Worm (Caenorhabditis elegans) whole organism, early embryonic: ENCODE data around the gene srt-18.

ENCODE experiments used
- B0310.2 ChIP-seq: sonication (generic microtip); optimal IDR thresholded peaks from 2 replicates; lab custom pipeline; 2016; ENCODE audit warnings: mild to moderate bottlenecking, missing genetic modification characterization, missing compliant biosample characterization
- F13C5.2 ChIP-seq: sonication (generic microtip); optimal IDR thresholded peaks from 2 replicates; lab custom pipeline; 2017; ENCODE audit warnings: mild to moderate bottlenecking, missing genetic modification characterization, inconsistent platforms, missing compliant biosample characterization
- aly-1 ChIP-seq: sonication (generic microtip); optimal IDR thresholded peaks from 2 replicates; lab custom pipeline; 2016; ENCODE audit warnings: missing genetic modification characterization, missing compliant biosample characterization
- ama-1 ChIP-seq: fragments of 150-350 bp; optimal IDR thresholded peaks from 2 replicates; lab custom pipeline; 2014
- ceh-13 ChIP-seq: fragments of 200-800 bp; sonication (Bioruptor generic); optimal IDR thresholded peaks from 2 replicates; lab custom pipeline; 2018; ENCODE audit warnings: mild to moderate bottlenecking, missing genetic modification characterization, missing compliant biosample characterization
- ceh-36 ChIP-seq: sonication (generic microtip); optimal IDR thresholded peaks from 2 replicates; lab custom pipeline; 2016; ENCODE audit warnings: missing genetic modification characterization, inconsistent platforms, missing compliant biosample characterization
- ets-7 ChIP-seq: sonication (generic microtip); optimal IDR thresholded peaks from 2 replicates; lab custom pipeline; 2016; ENCODE audit warnings: missing genotype, missing genetic modification characterization, missing compliant biosample characterization
- flt-1 ChIP-seq: fragments of 200-800 bp; sonication (Bioruptor generic); IDR thresholded peaks from 2 replicates; pipeline ENCODE4 v1.3.6; 2022; ENCODE audit warnings: missing genetic modification characterization, missing compliant biosample characterization
- hmbx-1 ChIP-seq: sonication (generic microtip); optimal IDR thresholded peaks from 2 replicates; lab custom pipeline; 2016; ENCODE audit warnings: mild to moderate bottlenecking, missing genetic modification characterization, missing compliant biosample characterization
- hmg-4 ChIP-seq: fragments of 200-800 bp; sonication (Bioruptor generic); optimal IDR thresholded peaks from 2 replicates; lab custom pipeline; 2018; ENCODE audit warnings: mild to moderate bottlenecking, missing genetic modification characterization, missing compliant biosample characterization
- hnd-1 ChIP-seq: sonication (generic microtip); optimal IDR thresholded peaks from 2 replicates; lab custom pipeline; 2016; ENCODE audit warnings: missing genetic modification characterization, missing compliant biosample characterization
- pes-1 ChIP-seq: fragments of 200-800 bp; sonication (Bioruptor generic); IDR thresholded peaks from 2 replicates; pipeline ENCODE4 v1.3.6; 2022; ENCODE audit warnings: missing genetic modification reagents, missing genetic modification characterization, missing compliant biosample characterization
- scrt-1 ChIP-seq: fragments of 200-800 bp; sonication (Bioruptor generic); IDR thresholded peaks from 2 replicates; pipeline ENCODE4 v1.3.6; 2022; ENCODE audit warnings: missing genetic modification characterization, missing compliant biosample characterization
- sea-1 ChIP-seq: fragments of 200-800 bp; sonication (Bioruptor generic); conservative IDR thresholded peaks from 2 replicates; pipeline ENCODE4 v1.3.6; 2022; ENCODE audit warnings: missing genetic modification characterization, missing compliant biosample characterization
- tbx-11 ChIP-seq: fragments of 200-800 bp; sonication (Bioruptor generic); IDR thresholded peaks from 2 replicates; pipeline ENCODE4 v1.3.6; 2022; ENCODE audit warnings: missing genetic modification characterization, missing compliant biosample characterization
- tbx-37 ChIP-seq: fragments of 200-800 bp; sonication (Bioruptor generic); conservative IDR thresholded peaks from 2 replicates; pipeline ENCODE4 v1.3.6; 2022; ENCODE audit warnings: missing genetic modification reagents, missing genetic modification characterization, missing compliant biosample characterization
- tra-4 ChIP-seq: sonication (generic microtip); optimal IDR thresholded peaks from 2 replicates; lab custom pipeline; 2017; ENCODE audit warnings: missing genetic modification characterization, missing compliant biosample characterization

The srt-18 gene

DNA sequence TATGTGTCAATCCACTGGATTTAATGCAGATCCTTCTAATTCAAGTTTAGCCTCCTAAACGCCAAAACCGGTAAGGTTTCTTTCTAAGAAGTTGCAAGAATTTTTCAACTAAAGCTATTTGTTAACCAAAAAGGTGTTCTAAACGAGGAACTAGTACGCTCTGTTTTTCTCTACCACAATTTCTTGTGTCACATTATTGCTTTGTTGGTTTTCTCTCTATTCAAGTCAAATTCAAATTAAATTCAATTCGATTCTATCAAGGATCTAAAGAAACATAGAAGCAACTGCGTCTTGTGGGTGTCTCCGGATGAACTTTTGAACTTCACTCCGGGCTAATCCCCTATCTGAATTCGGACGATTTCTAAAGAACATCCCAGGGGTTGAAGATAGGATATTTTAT is 1.0 kb upstream of the srt-18 start, which contains the start of gene oac-40:
TSS of gene oac-40 (plus strand) at position 301 of the 400 bp plus-strand sequence.
- TF ChIP-seq ama-1 (lab: Kevin White, UChicago) (no peak), F13C5.2 (tag; lab: Kevin White, UChicago) (no peak), hnd-1 (tag; lab: Kevin White, UChicago) (no peak)

- TF ChIP-seq tra-4 (tag; lab: Kevin White, UChicago) = no peak
- no peak for TF ChIP-seq tbx-37 (GFP tag; lab: Robert Waterston, UW)
- TF ChIP-seq sea-1 (GFP tag; lab: Robert Waterston, UW) = no peak
- no peak for TF ChIP-seq scrt-1
- TF ChIP-seq ama-1 (lab: Kevin White, UChicago) = no peak
- TF ChIP-seq hmg-4 = no peak
- TF ChIP-seq ets-7 = no peak
These were observed 1.7 kb downstream of the srt-18 start, which contains the start of gene srh-201 for ce11 chrV:9013765-9014164. srh-201 (minus strand) TSS chrV:9013865.

DNA sequence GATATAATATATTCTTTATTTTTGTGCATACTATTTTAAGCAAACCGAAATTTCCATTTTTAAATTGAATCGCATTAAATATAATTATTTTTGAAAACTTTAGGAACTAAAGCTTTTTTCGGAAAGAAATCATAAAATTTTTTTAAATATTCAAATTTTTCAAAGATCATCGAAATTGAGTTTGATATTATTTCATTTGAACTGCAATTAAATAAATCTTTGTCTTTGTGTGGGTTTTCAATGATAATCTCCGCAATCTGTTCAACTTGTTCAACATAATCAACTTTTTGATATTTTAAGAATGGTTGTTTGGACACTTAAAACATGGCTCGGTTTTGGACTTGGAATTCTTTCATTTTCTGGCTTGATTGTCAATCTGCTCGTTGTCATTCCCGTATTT is 6.3 kb downstream of the srt-18 start, which contains the start of gene srx-2:
TSS of gene srx-2 (plus strand) at position 301 of the 400 bp plus-strand sequence.
- TF ChIP-seq pes-1 (GFP tag; lab: Robert Waterston, UW) (no peak), sea-1 (GFP tag; lab: Robert Waterston, UW) (no peak), ceh-36 (tag; lab: Kevin White, UChicago) (no peak), tbx-11 (no peak), flt-1 (no peak), tbx-37 (GFP tag; lab: Robert Waterston, UW) (no peak), ama-1 (lab: Kevin White, UChicago) (no peak), hnd-1 (tag; lab: Kevin White, UChicago) (no peak)

- TF ChIP-seq tra-4 (tag; lab: Kevin White, UChicago) (no peak), pes-1 (GFP tag; lab: Robert Waterston, UW) (no peak), tbx-11 (no peak), ets-7 (no peak), hmg-4 (no peak)
These were observed 10.2 kb downstream of the srt-18 start, which contains the start of gene srx-3 for ce11 chrV:9005243-9005642. srx-3 (plus strand) TSS chrV:9005543.

- TF ChIP-seq ama-1 (lab: Kevin White, UChicago) = no peak
- no peak for TF ChIP-seq tbx-11
- TF ChIP-seq pes-1 (GFP tag; lab: Robert Waterston, UW) = no peak
- TF ChIP-seq scrt-1 = no peak
- no peak for TF ChIP-seq ceh-13 (GFP tag; lab: Kevin White, UChicago)
- no peak for TF ChIP-seq F13C5.2 (tag; lab: Kevin White, UChicago)
These were observed 12.1 kb downstream of the srt-18 start, which contains the start of gene srx-1 for ce11 chrV:9003291-9003690. srx-1 (plus strand) TSS chrV:9003672.

DNA sequence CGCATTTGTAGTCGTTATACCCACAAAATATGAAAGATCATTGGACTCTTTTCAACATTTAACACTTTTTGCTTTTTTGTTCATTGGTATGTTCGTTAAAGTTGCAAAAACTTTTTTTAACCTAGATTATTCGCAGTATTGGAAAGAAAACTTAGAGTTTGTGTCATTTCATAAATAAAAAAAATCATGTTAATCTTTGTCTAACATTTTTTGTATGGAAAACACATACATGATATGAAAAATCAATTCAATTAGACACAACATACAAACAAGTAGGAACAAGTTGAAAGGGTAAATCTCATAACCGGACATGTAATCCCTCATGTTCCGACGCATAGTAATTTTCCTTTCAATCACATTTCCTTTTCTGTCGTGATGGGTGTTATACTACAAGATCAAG is 14.3 kb downstream of the srt-18 start, which contains the start of gene F59E11.2:
TSS of gene F59E11.2 (plus strand) at position 301 of the 400 bp plus-strand sequence.
- TF ChIP-seq sea-1 (GFP tag; lab: Robert Waterston, UW) (no peak), hmg-4 (no peak), hmbx-1 (tag; lab: Kevin White, UChicago) (no peak), tbx-37 (GFP tag; lab: Robert Waterston, UW) (no peak), tra-4 (tag; lab: Kevin White, UChicago) (no peak), B0310.2 (tag; lab: Kevin White, UChicago) (no peak), hnd-1 (tag; lab: Kevin White, UChicago) (no peak), tbx-11 (no peak), ets-7 (no peak), ama-1 (lab: Kevin White, UChicago) (no peak), ceh-36 (tag; lab: Kevin White, UChicago) (no peak), aly-1 (no peak), flt-1 (no peak), pes-1 (GFP tag; lab: Robert Waterston, UW) (no peak), scrt-1 (no peak), ceh-13 (GFP tag; lab: Kevin White, UChicago) (no peak), F13C5.2 (tag; lab: Kevin White, UChicago) (no peak)

ce11 chrV:8994801-8995200 is 20.6 kb downstream of the srt-18 start, which contains the start of gene F59E11.5:
F59E11.5 (plus strand) TSS chrV:8995101.
- TF ChIP-seq tbx-37 (GFP tag; lab: Robert Waterston, UW) = no peak

- no peak for TF ChIP-seq hmbx-1 (tag; lab: Kevin White, UChicago)
- no peak for TF ChIP-seq hmg-4
- no peak for TF ChIP-seq sea-1 (GFP tag; lab: Robert Waterston, UW)
- TF ChIP-seq tra-4 (tag; lab: Kevin White, UChicago) = no peak
- TF ChIP-seq ama-1 (lab: Kevin White, UChicago) = no peak
- TF ChIP-seq ceh-36 (tag; lab: Kevin White, UChicago) = no peak
- TF ChIP-seq pes-1 (GFP tag; lab: Robert Waterston, UW) = no peak
- TF ChIP-seq tbx-11 = no peak
- no peak for TF ChIP-seq aly-1
- no peak for TF ChIP-seq ets-7
- TF ChIP-seq B0310.2 (tag; lab: Kevin White, UChicago) = no peak
- TF ChIP-seq scrt-1 = no peak
- no peak for TF ChIP-seq tbx-37 (GFP tag; lab: Robert Waterston, UW)
- no peak for TF ChIP-seq F13C5.2 (tag; lab: Kevin White, UChicago)
- no peak for TF ChIP-seq ceh-13 (GFP tag; lab: Kevin White, UChicago)
These were observed 21.2 kb downstream of the srt-18 start for ce11 chrV:8994272-8994671.

DNA sequence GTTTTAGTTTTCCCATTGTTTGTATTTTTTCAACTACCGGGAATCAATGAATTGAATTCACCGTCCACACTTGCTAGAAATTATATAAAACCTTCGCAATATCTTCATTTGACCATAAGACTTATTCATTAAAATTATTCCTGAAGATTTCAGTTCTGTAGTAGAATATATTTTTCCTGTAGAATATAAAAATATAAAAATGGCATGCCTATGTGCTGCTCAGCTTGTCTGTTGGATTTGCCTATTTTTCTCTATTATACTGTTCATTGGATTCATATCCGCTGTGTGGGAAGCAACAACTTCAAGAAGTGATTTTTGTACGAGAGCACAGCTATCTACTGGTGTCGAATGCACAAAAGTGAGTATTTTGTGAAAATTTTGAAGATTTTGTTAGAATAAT is 23.8 kb downstream of the srt-18 start, which contains the start of gene F59E11.6:
TSS of gene F59E11.6 (plus strand) at position 111 of the 400 bp plus-strand sequence.
- TF ChIP-seq tbx-37 (GFP tag; lab: Robert Waterston, UW) = no peak
- no peak for TF ChIP-seq tbx-11
- no peak for TF ChIP-seq B0310.2 (tag; lab: Kevin White, UChicago)
- no peak for TF ChIP-seq aly-1
- no peak for TF ChIP-seq tra-4 (tag; lab: Kevin White, UChicago)
- no peak for TF ChIP-seq pes-1 (GFP tag; lab: Robert Waterston, UW)
- TF ChIP-seq hnd-1 (tag; lab: Kevin White, UChicago) = no peak
- no peak for TF ChIP-seq hmg-4
- no peak for TF ChIP-seq F13C5.2 (tag; lab: Kevin White, UChicago)
